Worm (Caenorhabditis elegans) whole organism, early embryonic: ENCODE measurements around the gene Y51H7BR.7.

Source experiments
- B0310.2 ChIP-seq: sonication (generic microtip); optimal IDR thresholded peaks from 2 replicates; lab custom pipeline; 2016; ENCODE audit warnings: mild to moderate bottlenecking, missing genetic modification characterization, missing compliant biosample characterization
- F13C5.2 ChIP-seq: sonication (generic microtip); optimal IDR thresholded peaks from 2 replicates; lab custom pipeline; 2017; ENCODE audit warnings: mild to moderate bottlenecking, missing genetic modification characterization, inconsistent platforms, missing compliant biosample characterization
- aly-1 ChIP-seq: sonication (generic microtip); optimal IDR thresholded peaks from 2 replicates; lab custom pipeline; 2016; ENCODE audit warnings: missing genetic modification characterization, missing compliant biosample characterization
- ama-1 ChIP-seq: fragments of 150-350 bp; optimal IDR thresholded peaks from 2 replicates; lab custom pipeline; 2014
- ceh-13 ChIP-seq: fragments of 200-800 bp; sonication (Bioruptor generic); optimal IDR thresholded peaks from 2 replicates; lab custom pipeline; 2018; ENCODE audit warnings: mild to moderate bottlenecking, missing genetic modification characterization, missing compliant biosample characterization
- ceh-36 ChIP-seq: sonication (generic microtip); optimal IDR thresholded peaks from 2 replicates; lab custom pipeline; 2016; ENCODE audit warnings: missing genetic modification characterization, inconsistent platforms, missing compliant biosample characterization
- ets-7 ChIP-seq: sonication (generic microtip); optimal IDR thresholded peaks from 2 replicates; lab custom pipeline; 2016; ENCODE audit warnings: missing genotype, missing genetic modification characterization, missing compliant biosample characterization
- flt-1 ChIP-seq: fragments of 200-800 bp; sonication (Bioruptor generic); IDR thresholded peaks from 2 replicates; pipeline ENCODE4 v1.3.6; 2022; ENCODE audit warnings: missing genetic modification characterization, missing compliant biosample characterization
- hmg-4 ChIP-seq: fragments of 200-800 bp; sonication (Bioruptor generic); optimal IDR thresholded peaks from 2 replicates; lab custom pipeline; 2018; ENCODE audit warnings: mild to moderate bottlenecking, missing genetic modification characterization, missing compliant biosample characterization
- hnd-1 ChIP-seq: sonication (generic microtip); optimal IDR thresholded peaks from 2 replicates; lab custom pipeline; 2016; ENCODE audit warnings: missing genetic modification characterization, missing compliant biosample characterization
- scrt-1 ChIP-seq: fragments of 200-800 bp; sonication (Bioruptor generic); IDR thresholded peaks from 2 replicates; pipeline ENCODE4 v1.3.6; 2022; ENCODE audit warnings: missing genetic modification characterization, missing compliant biosample characterization
- sea-1 ChIP-seq: fragments of 200-800 bp; sonication (Bioruptor generic); conservative IDR thresholded peaks from 2 replicates; pipeline ENCODE4 v1.3.6; 2022; ENCODE audit warnings: missing genetic modification characterization, missing compliant biosample characterization
- tbx-37 ChIP-seq: fragments of 200-800 bp; sonication (Bioruptor generic); conservative IDR thresholded peaks from 2 replicates; pipeline ENCODE4 v1.3.6; 2022; ENCODE audit warnings: missing genetic modification reagents, missing genetic modification characterization, missing compliant biosample characterization
- tra-4 ChIP-seq: sonication (generic microtip); optimal IDR thresholded peaks from 2 replicates; lab custom pipeline; 2017; ENCODE audit warnings: missing genetic modification characterization, missing compliant biosample characterization

DNA sequence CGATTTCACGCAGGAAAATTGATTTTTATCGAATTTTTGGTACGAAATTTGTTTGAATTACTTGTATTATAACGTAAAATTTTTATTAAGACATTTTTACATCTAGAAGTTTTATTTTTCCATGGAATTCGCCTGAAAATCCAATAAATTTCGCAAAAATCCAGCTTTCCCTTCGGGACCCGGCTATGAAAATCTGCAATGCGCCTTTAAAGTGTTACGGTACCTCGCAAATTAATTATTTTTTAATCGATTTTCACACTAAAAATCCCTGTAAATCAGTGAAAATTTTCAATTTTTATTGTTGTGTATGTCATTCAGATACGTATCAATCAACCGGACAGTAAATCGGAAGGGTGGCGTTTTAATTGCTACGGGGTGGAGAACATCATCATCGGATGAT, 24.4 kb downstream of the Y51H7BR.7 start:
- TF ChIP-seq tbx-37 (GFP tag; lab: Robert Waterston, UW) (no peak), ets-7 (tag; lab: Kevin White, UChicago) (no peak), scrt-1 (GFP tag; lab: Robert Waterston, UW) (no peak), hnd-1 (no peak), ama-1 (no peak), aly-1 (no peak), sea-1 (GFP tag; lab: Robert Waterston, UW) (no peak), tra-4 (no peak), F13C5.2 (tag; lab: Kevin White, UChicago) (no peak), B0310.2 (tag; lab: Kevin White, UChicago) (no peak), flt-1 (no peak), ceh-36 (no peak), ceh-13 (GFP tag; lab: Kevin White, UChicago) (no peak), hmg-4 (GFP tag; lab: Kevin White, UChicago) (no peak)
